Worm (Caenorhabditis elegans) whole organism, L4 larva: ENCODE results near the gene asp-19.

Source experiments
- aha-1 ChIP-seq: fragments of 150-350 bp; peaks from one replicate; lab custom pipeline; 2014; ENCODE audit warnings: missing biosample characterization, missing genetic modification characterization
- ceh-28 ChIP-seq: fragments of 150-350 bp; optimal IDR thresholded peaks from 2 replicates; lab custom pipeline; 2014; ENCODE audit warnings: missing biosample characterization, missing genetic modification reagents, missing genetic modification characterization
- ceh-62 ChIP-seq: sonication (generic microtip); optimal IDR thresholded peaks from 2 replicates; lab custom pipeline; 2017; ENCODE audit warnings: missing biosample characterization, missing genetic modification characterization
- ces-1 ChIP-seq: fragments of 150-350 bp; sonication (generic microtip); optimal IDR thresholded peaks from 4 replicates; lab custom pipeline; 2014; ENCODE audit warnings: missing biosample characterization, missing genetic modification reagents, missing genetic modification characterization
- cey-2 ChIP-seq: sonication (generic microtip); optimal IDR thresholded peaks from 3 replicates; lab custom pipeline; 2017; ENCODE audit warnings: missing genetic modification characterization, mild to moderate bottlenecking, missing compliant biosample characterization, antibody characterized with exemption, borderline replicate concordance; ENCODE audit not compliant: insufficient read depth
- daf-16 ChIP-seq, 3 experiments: sonication (generic microtip); optimal IDR thresholded peaks; 2 replicates each; lab custom pipeline; 2016 to 2017; ENCODE audit warnings: missing genetic modification characterization in 3 of 3, missing genetic modification reagents in 3 of 3, mild to moderate bottlenecking in 2 of 3, missing compliant biosample characterization in 2 of 3, missing biosample characterization in 1 of 3, moderate library complexity in 1 of 3
- jun-1 ChIP-seq: fragments of 150-350 bp; optimal IDR thresholded peaks from 2 replicates; lab custom pipeline; 2014; ENCODE audit warnings: missing biosample characterization, missing genetic modification reagents, missing genetic modification characterization
- mdl-1 ChIP-seq, 2 experiments: fragments of 150-350 bp in 1 of 2; sonication (generic microtip) in 1 of 2; optimal IDR thresholded peaks; 2 replicates each; lab custom pipeline; 2014 to 2017; ENCODE audit warnings: missing biosample characterization in 2 of 2, missing genetic modification characterization in 2 of 2
- nhr-10 ChIP-seq: fragments of 150-350 bp; optimal IDR thresholded peaks from 2 replicates; lab custom pipeline; 2014; ENCODE audit warnings: missing biosample characterization, missing genetic modification characterization
- nhr-111 ChIP-seq: fragments of 200-800 bp; sonication (Bioruptor generic); optimal IDR thresholded peaks from 2 replicates; lab custom pipeline; 2018; ENCODE audit warnings: mild to moderate bottlenecking, missing genetic modification characterization, missing compliant biosample characterization
- set-16 ChIP-seq: fragments of 200-800 bp; sonication (Bioruptor generic); IDR thresholded peaks from 2 replicates; pipeline ENCODE4 v1.3.6; 2022; ENCODE audit warnings: missing genetic modification reagents, missing genetic modification characterization, missing compliant biosample characterization
- unc-62 ChIP-seq, 3 experiments: fragments of 150-350 bp in 1 of 3; sonication (generic microtip); optimal IDR thresholded peaks in 2 of 3; peaks in 1 of 3; 1 replicate in 1 of 3; 2 replicates in 2 of 3; lab custom pipeline; 2014 to 2017; ENCODE audit warnings: missing biosample characterization in 3 of 3, missing genetic modification characterization in 3 of 3, missing genetic modification reagents in 3 of 3, missing genotype in 1 of 3
- zfp-3 ChIP-seq: fragments of 200-800 bp; sonication (Bioruptor generic); conservative IDR thresholded peaks from 2 replicates; pipeline ENCODE4 v1.3.6; 2022; ENCODE audit warnings: missing genetic modification reagents, missing genetic modification characterization, missing compliant biosample characterization

The asp-19 gene

DNA sequence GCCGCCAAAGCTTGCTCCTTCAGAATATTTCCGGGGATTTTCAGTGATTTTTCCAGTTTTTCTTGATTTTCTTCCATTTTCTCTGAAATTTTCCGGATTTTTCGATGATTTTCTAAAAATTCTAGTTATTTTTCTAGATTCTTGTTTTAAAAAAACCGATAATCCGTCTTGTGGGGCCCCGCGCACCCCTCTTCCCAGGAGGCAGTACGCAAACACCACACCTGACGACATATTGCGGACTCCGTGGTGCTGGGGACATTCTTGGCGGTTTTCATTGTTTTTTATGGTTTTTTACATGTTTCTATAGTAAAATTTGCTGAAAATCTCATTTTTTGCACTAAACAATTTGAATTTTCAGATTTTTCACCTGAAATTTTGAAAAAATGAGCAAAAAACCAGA is 39.5 kb downstream of the asp-19 start, which contains the start of the genes ubc-19 and Y69H2.7 (continued):
- TF ChIP-seq set-16 (GFP tag; lab: Robert Waterston, UW) (no peak), mdl-1 (tag; optimal IDR thresholded peaks at IDR 0.05; lab: Kevin White, UChicago) (no peak), jun-1 (tag; lab: Kevin White, UChicago) (no peak), nhr-111 (no peak), daf-16 (GFP tag; optimal IDR thresholded peaks at IDR 0.05; lab: Kevin White, UChicago) (no peak), daf-16 (tag; optimal IDR thresholded peaks at IDR 0.05; lab: Kevin White, UChicago) (no peak), ces-1 (no peak)

DNA sequence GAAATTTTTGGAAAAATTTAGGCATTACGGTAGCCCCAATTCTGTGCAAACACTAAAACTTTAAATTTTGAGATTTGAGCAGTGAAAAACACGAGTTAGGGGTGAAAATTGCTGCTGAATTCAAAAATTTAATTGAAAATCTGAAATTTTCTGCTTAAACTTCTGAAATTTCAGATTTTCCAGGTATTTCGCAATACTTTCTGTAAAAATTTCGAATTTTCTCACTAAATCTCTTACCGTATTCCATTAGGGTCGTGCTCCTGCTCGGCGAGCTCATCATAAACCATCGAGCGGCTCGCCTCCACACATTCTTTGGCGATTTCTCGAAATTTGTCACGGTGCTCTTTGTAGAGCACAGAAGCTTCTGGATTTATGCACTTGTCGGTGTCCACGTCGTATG is 41.8 kb downstream of the asp-19 start:
- no peak for TF ChIP-seq ceh-28
- no peak for TF ChIP-seq aha-1 (tag; lab: Kevin White, UChicago)
- TF ChIP-seq nhr-10 (tag; lab: Kevin White, UChicago): no peak
- no peak for TF ChIP-seq zfp-3
- no peak for TF ChIP-seq ceh-62

DNA sequence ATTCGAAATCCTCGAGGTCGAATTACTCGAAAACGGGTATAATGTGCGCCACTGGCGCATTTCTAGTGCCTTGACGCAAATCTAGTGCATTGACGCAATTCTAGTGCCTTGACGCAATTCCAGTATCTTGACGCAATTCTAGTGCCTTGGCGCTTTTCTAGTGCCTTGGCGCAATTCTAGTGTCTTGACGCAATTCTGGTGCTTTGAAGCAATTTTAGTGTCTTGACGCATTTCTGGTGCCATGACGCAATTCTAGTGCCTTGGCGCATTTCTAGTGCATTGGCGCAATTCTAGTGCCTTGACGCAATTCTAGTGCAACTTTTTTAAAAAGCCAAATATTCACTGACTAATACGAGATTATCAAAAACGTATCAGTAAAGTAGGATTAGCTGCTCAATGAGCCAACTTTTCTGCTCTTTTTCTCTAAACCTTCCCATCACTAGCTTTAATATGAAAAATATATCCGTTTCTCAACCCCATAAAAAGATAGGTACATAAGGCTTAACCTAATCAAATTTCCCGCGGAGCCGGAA is 44.7 kb downstream of the asp-19 start, which contains the start of gene Y69H2.17:
Gene Y69H2.17, plus strand, starts transcription at position 483 of the 533 bp plus-strand sequence.
- peak in 1 of 2 experiments; percentile 30 for TF ChIP-seq unc-62 (GFP tag; optimal IDR thresholded peaks at IDR 0.05 in 1 of 2; lab: Kevin White, UChicago)
- TF ChIP-seq unc-62 (tag; optimal IDR thresholded peaks at IDR 0.05; lab: Kevin White, UChicago): no peak
- TF ChIP-seq daf-16 (GFP tag; optimal IDR thresholded peaks at IDR 0.05; lab: Kevin White, UChicago): no peak
- TF ChIP-seq daf-16 (tag; optimal IDR thresholded peaks at IDR 0.05; lab: Kevin White, UChicago): no peak
- TF ChIP-seq cey-2 (tag; lab: Kevin White, UChicago): no peak
